Worm (Caenorhabditis elegans) whole organism, midembryonic: ENCODE data around the gene clec-55.

Source experiments
- klf-2 ChIP-seq: fragments of 200-800 bp; sonication (Bioruptor generic); conservative IDR thresholded peaks from 2 replicates; pipeline ENCODE4 v1.3.6; 2022; ENCODE audit warnings: missing genetic modification reagents, missing genetic modification characterization, missing compliant biosample characterization
- med-1 ChIP-seq: sonication (generic microtip); optimal IDR thresholded peaks from 2 replicates; lab custom pipeline; 2017; ENCODE audit warnings: missing genetic modification characterization, mild to moderate bottlenecking, missing compliant biosample characterization, antibody characterized with exemption, missing genetic modification reagents; ENCODE audit not compliant: insufficient read depth

DNA sequence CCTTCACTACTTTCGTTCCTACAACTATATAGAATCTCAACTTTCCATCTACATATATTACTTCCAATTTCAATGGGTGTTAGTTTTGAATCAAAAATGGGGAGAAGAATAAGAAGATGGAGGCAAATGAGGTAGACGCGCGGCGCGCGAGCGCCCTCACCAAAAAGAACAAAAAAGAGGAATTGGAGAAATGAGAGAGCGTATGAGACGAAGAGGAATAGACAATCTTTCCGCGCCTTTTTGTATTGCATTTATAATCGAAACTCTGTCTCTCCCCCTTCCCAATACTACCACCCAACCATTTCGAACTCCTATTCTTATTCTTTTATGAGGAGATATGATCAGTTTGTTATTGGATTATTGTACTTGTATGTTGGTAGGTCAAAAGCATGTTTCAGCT, 21.5 kb downstream of the clec-55 start:
- no peak for TF ChIP-seq klf-2 (GFP tag; lab: Robert Waterston, UW)
- TF ChIP-seq med-1 (GFP tag; lab: Kevin White, UChicago): no peak
